Fruit fly (Drosophila melanogaster) whole organism, prepupa: ENCODE measurements around the gene Art4.

Experiments
- Blimp-1 ChIP-seq: fragments of 200-800 bp; sonication (Bioruptor generic); optimal IDR thresholded peaks from 3 replicates; lab custom pipeline; 2017; ENCODE audit warnings: missing biosample characterization, missing genetic modification characterization, mild to moderate bottlenecking, moderate library complexity, missing genetic modification reagents
- CG10669 ChIP-seq: fragments of 200-800 bp; sonication (Bioruptor generic); optimal IDR thresholded peaks from 3 replicates; lab custom pipeline; 2018; ENCODE audit warnings: missing biosample characterization, mild to moderate bottlenecking, missing genetic modification characterization, moderate library complexity
- CG11762 ChIP-seq: fragments of 200-800 bp; sonication (Bioruptor generic); optimal IDR thresholded peaks from 3 replicates; lab custom pipeline; 2016; ENCODE audit warnings: missing biosample characterization, missing genetic modification characterization; ENCODE audit not compliant: insufficient read depth
- CG11902 ChIP-seq: fragments of 200-800 bp; sonication (Bioruptor generic); optimal IDR thresholded peaks from 3 replicates; lab custom pipeline; 2016; ENCODE audit warnings: missing biosample characterization, missing genetic modification characterization
- CG15336 ChIP-seq: fragments of 200-800 bp; sonication (Bioruptor generic); IDR thresholded peaks from 2 replicates; pipeline ENCODE4 v1.3.6; 2022; ENCODE audit warnings: missing biosample characterization, missing genetic modification characterization
- CG1621 ChIP-seq: fragments of 200-800 bp; sonication (Bioruptor generic); optimal IDR thresholded peaks from 3 replicates; lab custom pipeline; 2018; ENCODE audit warnings: missing biosample characterization, mild to moderate bottlenecking, missing genetic modification characterization
- CG16779 ChIP-seq: fragments of 200-800 bp; sonication (Bioruptor generic); optimal IDR thresholded peaks from 3 replicates; lab custom pipeline; 2017; ENCODE audit warnings: missing biosample characterization, mild to moderate bottlenecking, missing genetic modification characterization
- CG3032 ChIP-seq: fragments of 200-800 bp; optimal IDR thresholded peaks from 2 replicates; lab custom pipeline; 2019; ENCODE audit warnings: missing biosample characterization, mild to moderate bottlenecking, missing genetic modification characterization, moderate library complexity
- CG31627 ChIP-seq: fragments of 200-800 bp; sonication (Bioruptor generic); optimal IDR thresholded peaks from 3 replicates; lab custom pipeline; 2016; ENCODE audit warnings: missing biosample characterization, missing genetic modification characterization
- CG32006 ChIP-seq: fragments of 200-800 bp; sonication (Bioruptor generic); optimal IDR thresholded peaks from 3 replicates; lab custom pipeline; 2017; ENCODE audit warnings: missing biosample characterization, mild to moderate bottlenecking, missing genetic modification characterization
- CG34406 ChIP-seq: fragments of 200-800 bp; sonication (Bioruptor generic); optimal IDR thresholded peaks from 3 replicates; lab custom pipeline; 2016; ENCODE audit warnings: missing biosample characterization, missing genetic modification characterization
- CG3919 ChIP-seq: fragments of 200-800 bp; sonication (Bioruptor generic); optimal IDR thresholded peaks from 3 replicates; lab custom pipeline; 2016; ENCODE audit warnings: missing biosample characterization, missing genetic modification characterization
- CG4318 ChIP-seq: fragments of 200-800 bp; sonication (Bioruptor generic); optimal IDR thresholded peaks from 3 replicates; lab custom pipeline; 2017; ENCODE audit warnings: missing biosample characterization, mild to moderate bottlenecking, missing genetic modification characterization
- CG6163 ChIP-seq: fragments of 200-800 bp; sonication (Bioruptor generic); IDR thresholded peaks from 3 replicates; pipeline ENCODE4 v1.3.6; 2022; ENCODE audit warnings: missing biosample characterization, missing genetic modification characterization
- CG6276 ChIP-seq: fragments of 200-800 bp; sonication (Bioruptor generic); optimal IDR thresholded peaks from 2 replicates; lab custom pipeline; 2017; ENCODE audit warnings: missing biosample characterization, mild to moderate bottlenecking, missing genetic modification characterization
- CG6808 ChIP-seq: fragments of 200-800 bp; sonication (Bioruptor generic); optimal IDR thresholded peaks from 3 replicates; lab custom pipeline; 2017; ENCODE audit warnings: missing biosample characterization, missing genetic modification characterization, mild to moderate bottlenecking, moderate library complexity, missing genetic modification reagents
- CG6854 ChIP-seq: fragments of 200-800 bp; sonication (Bioruptor generic); optimal IDR thresholded peaks from 2 replicates; lab custom pipeline; 2017; ENCODE audit warnings: missing biosample characterization, mild to moderate bottlenecking, missing genetic modification characterization
- CG7368 ChIP-seq: fragments of 200-800 bp; sonication (Bioruptor generic); optimal IDR thresholded peaks from 3 replicates; lab custom pipeline; 2016; ENCODE audit warnings: missing biosample characterization, missing genetic modification characterization
- CG8119 ChIP-seq: fragments of 200-800 bp; sonication (Bioruptor generic); IDR thresholded peaks from 3 replicates; pipeline ENCODE4 v1.3.6; 2022; ENCODE audit warnings: missing biosample characterization, missing genetic modification characterization
- CG9139 ChIP-seq: fragments of 200-800 bp; sonication (Bioruptor generic); optimal IDR thresholded peaks from 3 replicates; lab custom pipeline; 2017; ENCODE audit warnings: missing biosample characterization, mild to moderate bottlenecking, missing genetic modification characterization
- Eip75B ChIP-seq: fragments of 200-800 bp; sonication (Bioruptor generic); optimal IDR thresholded peaks from 3 replicates; lab custom pipeline; 2016; ENCODE audit warnings: missing biosample characterization, missing genetic modification characterization
- Eip78C ChIP-seq: fragments of 200-800 bp; sonication (Bioruptor generic); peaks from one replicate; lab custom pipeline; 2016; ENCODE audit warnings: missing biosample characterization, missing genetic modification characterization
- Hr39 ChIP-seq: fragments of 200-800 bp; sonication (Bioruptor generic); optimal IDR thresholded peaks from 2 replicates; lab custom pipeline; 2016; ENCODE audit warnings: missing biosample characterization, missing genetic modification characterization
- Lpt ChIP-seq: fragments of 200-800 bp; sonication (Bioruptor generic); optimal IDR thresholded peaks from 3 replicates; lab custom pipeline; 2016; ENCODE audit warnings: missing biosample characterization, missing genetic modification characterization
- Met ChIP-seq: fragments of 200-800 bp; sonication (Bioruptor generic); optimal IDR thresholded peaks from 3 replicates; lab custom pipeline; 2016; ENCODE audit warnings: missing biosample characterization, missing genetic modification characterization
- Smox ChIP-seq: fragments of 200-800 bp; sonication (Bioruptor generic); optimal IDR thresholded peaks from 3 replicates; lab custom pipeline; 2016; ENCODE audit warnings: missing biosample characterization, missing genetic modification characterization
- Sox102F ChIP-seq: fragments of 200-800 bp; sonication (Bioruptor generic); optimal IDR thresholded peaks from 2 replicates; lab custom pipeline; 2016; ENCODE audit warnings: missing biosample characterization, mild to moderate bottlenecking, missing genetic modification characterization
- Sox14 ChIP-seq: fragments of 200-800 bp; sonication (Bioruptor generic); optimal IDR thresholded peaks from 3 replicates; lab custom pipeline; 2016; ENCODE audit warnings: missing biosample characterization, missing genetic modification characterization
- Sox15 ChIP-seq: fragments of 200-800 bp; sonication (Bioruptor generic); optimal IDR thresholded peaks from 3 replicates; lab custom pipeline; 2016; ENCODE audit warnings: missing biosample characterization, missing genetic modification characterization
- achi ChIP-seq: fragments of 200-800 bp; sonication (Bioruptor generic); optimal IDR thresholded peaks from 3 replicates; lab custom pipeline; 2016; ENCODE audit warnings: missing biosample characterization, missing genetic modification characterization
- acj6 ChIP-seq: fragments of 200-800 bp; sonication (Bioruptor generic); optimal IDR thresholded peaks from 3 replicates; lab custom pipeline; 2016; ENCODE audit warnings: missing biosample characterization, missing genetic modification characterization
- cyc ChIP-seq: fragments of 200-800 bp; sonication (Bioruptor generic); optimal IDR thresholded peaks from 3 replicates; lab custom pipeline; 2016; ENCODE audit warnings: missing biosample characterization, missing genetic modification characterization
- dac ChIP-seq: fragments of 200-800 bp; sonication (Bioruptor generic); optimal IDR thresholded peaks from 2 replicates; lab custom pipeline; 2017; ENCODE audit warnings: missing biosample characterization, mild to moderate bottlenecking, missing genetic modification characterization
- dsx ChIP-seq: fragments of 200-800 bp; optimal IDR thresholded peaks from 3 replicates; lab custom pipeline; 2019; ENCODE audit warnings: missing biosample characterization, mild to moderate bottlenecking, missing genetic modification characterization, moderate library complexity; ENCODE audit not compliant: poor library complexity, severe bottlenecking
- esn ChIP-seq: fragments of 200-800 bp; sonication (Bioruptor generic); optimal IDR thresholded peaks from 2 replicates; lab custom pipeline; 2016; ENCODE audit warnings: missing biosample characterization, mild to moderate bottlenecking, missing genetic modification characterization, moderate library complexity
- fd85E ChIP-seq: fragments of 200-800 bp; sonication (Bioruptor generic); optimal IDR thresholded peaks from 3 replicates; lab custom pipeline; 2016; ENCODE audit warnings: missing biosample characterization, missing genetic modification characterization
- fkh ChIP-seq: fragments of 200-800 bp; sonication (Bioruptor generic); optimal IDR thresholded peaks from 3 replicates; lab custom pipeline; 2017; ENCODE audit warnings: missing biosample characterization, mild to moderate bottlenecking, missing genetic modification characterization, moderate library complexity
- salr ChIP-seq, 2 experiments: fragments of 200-800 bp; sonication (Bioruptor generic); optimal IDR thresholded peaks; 3 replicates each; lab custom pipeline; 2016 to 2018; ENCODE audit warnings: missing biosample characterization in 2 of 2, missing genetic modification characterization in 2 of 2, mild to moderate bottlenecking in 1 of 2
- ss ChIP-seq, 2 experiments: fragments of 200-800 bp; sonication (Bioruptor generic); optimal IDR thresholded peaks; 2 replicates in 1 of 2; 3 replicates in 1 of 2; lab custom pipeline; 2017 to 2018; ENCODE audit warnings: mild to moderate bottlenecking in 2 of 2, missing biosample characterization in 2 of 2, missing genetic modification characterization in 2 of 2, moderate library complexity in 1 of 2
- svp ChIP-seq: fragments of 200-800 bp; sonication (Bioruptor generic); peaks from one replicate; lab custom pipeline; 2016; ENCODE audit warnings: missing biosample characterization, missing genetic modification characterization
- topi ChIP-seq: fragments of 200-800 bp; sonication (Bioruptor generic); optimal IDR thresholded peaks from 3 replicates; lab custom pipeline; 2016; ENCODE audit warnings: missing biosample characterization, missing genetic modification characterization

The Art4 gene

dm6 chr3R:9966109-9966701, 19.7 kb downstream of the Art4 start (continued):
- TF ChIP-seq CG6854 (GFP tag; lab: Kevin White, UChicago) (no peak), ss (GFP tag; optimal IDR thresholded peaks at IDR 0.05; lab: Kevin White, UChicago) (peak; percentile 85 to 92), CG11902 (no peak), Eip75B (GFP tag; lab: Kevin White, UChicago) (peak; percentile 85), CG6276 (GFP tag; lab: Kevin White, UChicago) (peak; percentile 43), CG4318 (GFP tag; lab: Kevin White, UChicago) (peak; percentile 27), svp (GFP tag; lab: Kevin White, UChicago) (peak; percentile 41), CG9139 (GFP tag; lab: Kevin White, UChicago) (peak; percentile 80), Sox14 (GFP tag; lab: Kevin White, UChicago) (peak; percentile 67)

dm6 chr3R:9964600-9965301, 21.1 kb downstream of the Art4 start:
- TF ChIP-seq CG6163 (GFP tag; lab: Robert Waterston, UW) (0 out of 3 replicates have a peak, but pooled peaks have one; percentile 32), CG6808 (peak; percentile 12), dsx (GFP tag; lab: Kevin White, UChicago) (peak; percentile 38), salr (GFP tag; optimal IDR thresholded peaks at IDR 0.05; lab: Kevin White, UChicago) (no peak), cyc (no peak), esn (GFP tag; lab: Kevin White, UChicago) (no peak), Eip78C (GFP tag; lab: Kevin White, UChicago) (peak; percentile 17), ss (GFP tag; optimal IDR thresholded peaks at IDR 0.05; lab: Kevin White, UChicago) (peak in 1 of 2 experiments; percentile 45), CG6854 (GFP tag; lab: Kevin White, UChicago) (peak; percentile 51), CG32006 (GFP tag; lab: Kevin White, UChicago) (no peak)

dm6 chr3R:9963179-9963905, 22.5 kb downstream of the Art4 start:
- TF ChIP-seq Smox (GFP tag; lab: Kevin White, UChicago) (peak; percentile 22), Hr39 (GFP tag; lab: Kevin White, UChicago) (no peak), CG16779 (tag; lab: Kevin White, UChicago) (peak; percentile 75), dsx (GFP tag; lab: Kevin White, UChicago) (peak; percentile 82), CG8119 (GFP tag; lab: Robert Waterston, UW) (peak; percentile 68), CG3919 (GFP tag; lab: Kevin White, UChicago) (peak; percentile 69), achi (GFP tag; lab: Kevin White, UChicago) (peak; percentile 65), CG6808 (peak; percentile 85), fkh (GFP tag; lab: Kevin White, UChicago) (no peak), CG6163 (GFP tag; lab: Robert Waterston, UW) (peak; percentile 64; the same call in 2 of the 3 replicates), CG11902 (peak; percentile 28), dac (GFP tag; lab: Kevin White, UChicago) (no peak), esn (GFP tag; lab: Kevin White, UChicago) (peak; percentile 43), Met (peak; percentile 35), CG4318 (GFP tag; lab: Kevin White, UChicago) (peak; percentile 47), Sox14 (GFP tag; lab: Kevin White, UChicago) (peak; percentile 1), CG3032 (tag; lab: Kevin White, UChicago) (peak; percentile 90), Eip75B (GFP tag; lab: Kevin White, UChicago) (peak; percentile 44), svp (GFP tag; lab: Kevin White, UChicago) (no peak), CG7368 (GFP tag; lab: Kevin White, UChicago) (peak; percentile 44), Sox15 (peak; percentile 43), acj6 (GFP tag; lab: Kevin White, UChicago) (peak; percentile 70), ss (GFP tag; optimal IDR thresholded peaks at IDR 0.05; lab: Kevin White, UChicago) (peak; percentile 83 to 85), CG15336 (GFP tag; lab: Robert Waterston, UW) (peak; percentile 41; the same call in 1 of the 2 replicates), Sox102F (GFP tag; lab: Kevin White, UChicago) (peak; percentile 26), Eip78C (GFP tag; lab: Kevin White, UChicago) (peak; percentile 87), Lpt (GFP tag; lab: Kevin White, UChicago) (peak; percentile 24), CG10669 (GFP tag; lab: Kevin White, UChicago) (peak; percentile 85), CG34406 (peak; percentile 54), CG31627 (GFP tag; lab: Kevin White, UChicago) (peak; percentile 35), fd85E (GFP tag; lab: Kevin White, UChicago) (no peak), CG1621 (tag; lab: Kevin White, UChicago) (peak; percentile 56), CG11762 (peak; percentile 63), topi (GFP tag; lab: Kevin White, UChicago) (peak; percentile 55), Blimp-1 (GFP tag; lab: Kevin White, UChicago) (no peak), CG6276 (GFP tag; lab: Kevin White, UChicago) (peak; percentile 15)
